Worm (Caenorhabditis elegans): Measurements from ENCODE around the gene JC8.4.

DNA sequence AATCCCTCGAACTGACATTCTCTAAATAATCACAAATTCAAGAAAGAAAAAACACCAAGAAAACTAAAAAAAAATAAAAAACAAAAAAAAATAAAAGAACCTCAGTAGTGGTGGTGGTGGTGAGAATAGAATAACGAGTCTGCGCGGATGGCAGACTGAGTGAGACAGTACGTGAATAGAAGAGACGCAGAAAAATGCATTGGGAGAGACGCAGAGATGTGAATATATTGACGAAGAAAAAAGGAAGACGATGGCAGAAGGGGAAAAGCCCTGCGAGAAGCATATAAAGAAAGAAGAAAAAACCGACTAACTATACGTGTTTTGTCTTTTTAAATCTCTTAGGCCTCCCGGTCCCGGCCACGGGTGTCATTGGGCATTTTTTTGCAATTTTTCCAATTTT, 29.0 kb downstream of the JC8.4 start, which contains the start of gene unc-26:
- no peak for TF ChIP-seq zfh-2 (GFP tag; conservative IDR thresholded peaks at IDR 0.05)
- no peak for TF ChIP-seq ceh-79 (tag; optimal IDR thresholded peaks at IDR 0.05)
- no peak for TF ChIP-seq gei-17 (GFP tag; optimal IDR thresholded peaks at IDR 0.05)
- no peak for TF ChIP-seq tlf-1 (GFP tag; optimal IDR thresholded peaks at IDR 0.05)
- TF ChIP-seq let-607 (tag; optimal IDR thresholded peaks at IDR 0.05) = no peak
- no peak for TF ChIP-seq bed-1 (GFP tag; IDR thresholded peaks at IDR 0.05)
- TF ChIP-seq lsl-1 (GFP tag; optimal IDR thresholded peaks at IDR 0.05) = no peak
- TF ChIP-seq hrde-1 (tag; optimal IDR thresholded peaks at IDR 0.05; ENCODE audit: borderline replicate concordance) = no peak
- TF ChIP-seq snpc-4 (GFP tag; optimal IDR thresholded peaks at IDR 0.05) = no peak
- TF ChIP-seq snpc-4 (tag; optimal IDR thresholded peaks at IDR 0.05) = no peak

All from whole organism, young adult.